Worm (Caenorhabditis elegans): ENCODE results near the gene srh-111.

Gene srh-111

DNA sequence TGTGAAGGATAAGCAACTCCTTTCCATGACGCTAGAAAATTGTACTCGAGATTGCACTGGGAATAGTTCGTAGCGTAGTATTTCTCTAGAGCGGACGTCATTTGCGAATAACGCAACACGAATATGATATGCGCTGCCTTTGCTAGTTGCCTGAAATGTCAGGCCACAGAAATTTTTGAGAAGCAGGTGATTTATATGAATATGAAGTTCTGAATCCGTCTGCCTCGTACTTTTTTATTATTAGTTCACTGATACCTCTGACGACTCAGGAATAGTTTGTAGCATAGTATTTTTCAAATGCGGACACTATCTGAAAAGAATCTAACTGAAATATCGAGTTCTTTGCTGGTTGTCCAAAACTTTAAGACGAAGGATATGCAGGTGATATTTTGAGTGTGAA lies 11.1 kb upstream of the srh-111 start, which contains the start of gene srh-118:
Gene srh-118, minus strand, starts transcription at position 101 of the 400 bp plus-strand sequence.
- TF ChIP-seq lin-39 (tag; optimal IDR thresholded peaks at IDR 0.05) = no peak
- no peak for TF ChIP-seq jun-1 (tag; optimal IDR thresholded peaks at IDR 0.05)
- no peak for TF ChIP-seq ceh-82 (tag; optimal IDR thresholded peaks at IDR 0.05)
- no peak for TF ChIP-seq skn-1 (tag; optimal IDR thresholded peaks at IDR 0.05)
- TF ChIP-seq lin-35 (GFP tag; optimal IDR thresholded peaks at IDR 0.05) = no peak
- no peak for TF ChIP-seq ama-1 (optimal IDR thresholded peaks at IDR 0.05)
- TF ChIP-seq mef-2 (tag; optimal IDR thresholded peaks at IDR 0.05) = no peak
- TF ChIP-seq vab-15 (tag; optimal IDR thresholded peaks at IDR 0.05) = no peak
- no peak for TF ChIP-seq unc-130 (tag; optimal IDR thresholded peaks at IDR 0.05)

DNA sequence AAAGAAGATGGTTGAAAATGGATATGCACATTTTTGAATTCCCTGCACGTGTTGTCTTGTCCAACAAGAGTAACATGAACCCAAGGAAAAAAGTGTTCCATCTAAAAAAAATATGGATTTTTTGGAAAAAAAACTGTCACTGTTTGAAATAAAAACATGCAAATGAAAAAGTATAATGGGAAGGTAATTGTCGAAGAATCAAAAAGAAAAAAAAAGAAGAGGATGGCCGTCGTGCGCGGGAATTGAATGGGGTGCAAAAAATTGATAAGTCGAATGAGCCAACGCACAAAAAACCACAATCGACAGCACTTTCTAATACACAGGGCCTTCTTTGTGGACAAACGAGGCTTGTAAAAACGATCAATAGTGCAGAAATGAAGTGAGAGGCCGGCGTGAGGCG lies 8.8 kb upstream of the srh-111 start, which contains the start of gene fbxa-102:
Gene fbxa-102, minus strand, starts transcription at position 101 of the 400 bp plus-strand sequence.
- no peak for TF ChIP-seq hpl-2 (GFP tag; optimal IDR thresholded peaks at IDR 0.05)
- TF ChIP-seq ztf-4 (tag; optimal IDR thresholded peaks at IDR 0.05) = no peak
- no peak for TF ChIP-seq unc-86 (tag; optimal IDR thresholded peaks at IDR 0.05)
- no peak for TF ChIP-seq ceh-82 (tag; optimal IDR thresholded peaks at IDR 0.05)

DNA sequence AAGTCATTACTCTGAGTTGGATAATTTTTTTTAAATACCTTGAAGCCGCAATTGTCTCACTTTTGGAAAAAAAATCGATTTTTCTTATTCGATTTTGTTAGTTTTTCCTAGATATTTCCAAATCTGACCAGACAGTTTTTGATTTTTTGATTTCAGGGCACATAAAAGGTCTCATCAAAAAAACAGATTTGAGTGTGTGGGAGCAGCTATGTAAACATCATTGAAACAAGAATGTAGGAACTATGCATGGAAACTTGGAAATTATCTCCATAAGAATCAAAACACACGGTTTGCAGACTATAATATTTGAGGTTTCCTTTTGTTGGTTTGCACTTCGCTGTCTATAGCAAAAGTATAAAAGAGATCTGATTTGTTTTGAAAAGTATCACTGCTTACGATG lies 1.1 kb upstream of the srh-111 start, which contains the start of gene scl-24:
Gene scl-24, plus strand, starts transcription at position 301 of the 400 bp plus-strand sequence.
- TF ChIP-seq mab-9 (GFP tag; IDR thresholded peaks at IDR 0.05) (no peak), hlh-4 (tag; optimal IDR thresholded peaks at IDR 0.05) (no peak), ztf-11 (tag; optimal IDR thresholded peaks at IDR 0.05) (no peak), unc-98 (GFP tag; IDR thresholded peaks at IDR 0.05) (no peak)

- TF ChIP-seq irx-1 (tag; optimal IDR thresholded peaks at IDR 0.05) = no peak
- TF ChIP-seq grh-1 (GFP tag; IDR thresholded peaks at IDR 0.05) = no peak
- no peak for TF ChIP-seq nhr-77 (tag; optimal IDR thresholded peaks at IDR 0.05)
Measured at ce11 chrV:17476490-17476889, 8.5 kb downstream of the srh-111 start, which contains the start of gene srbc-61. Gene srbc-61, plus strand, starts transcription at chrV:17476790.

ce11 chrV:17473699-17474098 lies 11.3 kb downstream of the srh-111 start, which contains the start of gene srh-123:
Gene srh-123, plus strand, starts transcription at chrV:17473999.
- no peak for TF ChIP-seq ztf-4 (tag; optimal IDR thresholded peaks at IDR 0.05)

- no peak for TF ChIP-seq ceh-82 (tag; optimal IDR thresholded peaks at IDR 0.05)
- TF ChIP-seq nhr-71 (tag; optimal IDR thresholded peaks at IDR 0.05) = no peak
- no peak for TF ChIP-seq C04F5.9 (tag; optimal IDR thresholded peaks at IDR 0.05)
- TF ChIP-seq swsn-7 (tag; optimal IDR thresholded peaks at IDR 0.05) = no peak
- TF ChIP-seq sup-37 (GFP tag; optimal IDR thresholded peaks at IDR 0.05) = no peak
- no peak for TF ChIP-seq nhr-90 (tag; optimal IDR thresholded peaks at IDR 0.05; ENCODE audit: poor library complexity)
- TF ChIP-seq mep-1 (tag; optimal IDR thresholded peaks at IDR 0.05) = no peak
Measured at ce11 chrV:17471564-17471963, 13.4 kb downstream of the srh-111 start, which contains the start of gene srh-235. Gene srh-235, minus strand, starts transcription at chrV:17471664.

DNA sequence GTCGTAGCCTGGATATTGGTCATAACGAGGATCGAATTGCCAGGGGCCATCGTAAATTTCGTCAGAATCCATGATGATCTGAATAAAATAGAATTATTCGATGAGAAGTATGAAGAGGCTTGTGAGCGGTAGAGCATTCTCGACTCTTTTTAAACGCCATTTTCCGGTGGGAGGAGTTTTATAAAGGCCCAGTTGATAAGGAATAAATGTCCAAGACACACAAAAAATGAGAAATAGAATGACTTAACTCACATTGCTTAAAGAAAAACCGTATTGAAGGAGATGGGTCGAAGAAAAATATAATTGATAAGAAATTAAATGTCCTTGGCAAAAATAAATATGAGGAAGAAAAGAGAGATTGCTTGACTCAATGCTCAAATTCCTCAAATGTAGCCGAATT lies 15.8 kb downstream of the srh-111 start, which contains the start of gene F20E11.17:
Gene F20E11.17, minus strand, starts transcription at position 101 of the 400 bp plus-strand sequence.
- TF ChIP-seq pax-3 (tag; optimal IDR thresholded peaks at IDR 0.05) = no peak
- TF ChIP-seq hlh-17 (GFP tag; optimal IDR thresholded peaks at IDR 0.05; ENCODE audit: borderline replicate concordance) = no peak
- TF ChIP-seq nhr-28 (tag; optimal IDR thresholded peaks at IDR 0.05) = no peak
- no peak for TF ChIP-seq ceh-8 (GFP tag; optimal IDR thresholded peaks at IDR 0.05)
- TF ChIP-seq mef-2 (tag; optimal IDR thresholded peaks at IDR 0.05) = no peak
- TF ChIP-seq vab-15 (tag; optimal IDR thresholded peaks at IDR 0.05) = no peak
- TF ChIP-seq nhr-20 (tag; optimal IDR thresholded peaks at IDR 0.05) = no peak
- no peak for TF ChIP-seq jun-1 (tag; optimal IDR thresholded peaks at IDR 0.05)
- no peak for TF ChIP-seq ama-1 (optimal IDR thresholded peaks at IDR 0.05)
- TF ChIP-seq skn-1 (tag; optimal IDR thresholded peaks at IDR 0.05) = no peak
